Worm (Caenorhabditis elegans): Measurements from ENCODE around the gene T22C8.1.

DNA sequence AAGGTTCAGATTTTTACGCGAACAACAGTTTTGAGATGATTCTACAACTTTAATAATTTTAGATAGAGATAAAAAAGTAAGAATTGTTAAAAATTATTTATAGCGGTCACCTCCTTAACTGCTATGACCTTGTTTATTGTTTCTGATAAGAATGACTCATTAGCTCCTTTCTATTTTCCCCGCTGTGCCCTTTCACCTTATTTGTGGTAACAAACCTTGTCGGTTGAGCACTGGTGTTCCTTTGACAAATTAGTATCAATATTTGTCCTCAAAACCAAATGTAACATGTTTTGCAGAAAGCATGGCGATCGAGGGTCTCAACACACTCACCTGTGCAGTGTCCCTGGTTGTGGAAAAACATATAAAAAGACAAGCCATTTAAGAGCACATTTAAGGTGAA, 14.0 kb downstream of the T22C8.1 start:
- TF ChIP-seq ceh-82 (tag; optimal IDR thresholded peaks at IDR 0.05) (no peak), skn-1 (tag; optimal IDR thresholded peaks at IDR 0.05) (no peak), rnt-1 (tag; optimal IDR thresholded peaks at IDR 0.05) (no peak), aly-2 (tag; optimal IDR thresholded peaks at IDR 0.05) (no peak)
